Fruit fly (Drosophila melanogaster): ENCODE measurements around the gene CG32579.

Gene CG32579

dm6 chrX:16331562-16332233 is 8.6 kb downstream of the CG32579 start (continued):
- no peak for TF ChIP-seq chn (GFP tag; optimal IDR thresholded peaks at IDR 0.05)
- TF ChIP-seq CG7271 (tag; optimal IDR thresholded peaks at IDR 0.05): no peak
- no peak for TF ChIP-seq CG11696 (GFP tag; IDR thresholded peaks at IDR 0.05)
- TF ChIP-seq CG11247 (GFP tag; IDR thresholded peaks at IDR 0.05): no peak
- no peak for TF ChIP-seq Antp (GFP tag; optimal IDR thresholded peaks at IDR 0.05)
- no peak for TF ChIP-seq Elba2 (GFP tag; optimal IDR thresholded peaks at IDR 0.05)
- no peak for TF ChIP-seq Blimp-1 (GFP tag; optimal IDR thresholded peaks at IDR 0.05)
- no peak for TF ChIP-seq sens (GFP tag)
- no peak for TF ChIP-seq CG8944 (GFP tag; optimal IDR thresholded peaks at IDR 0.05)
- TF ChIP-seq CG6689 (GFP tag; IDR thresholded peaks at IDR 0.05): no peak
- TF ChIP-seq scrt (GFP tag; optimal IDR thresholded peaks at IDR 0.05): no peak
- no peak for TF ChIP-seq CG7786 (GFP tag; optimal IDR thresholded peaks at IDR 0.05)
- TF ChIP-seq fru (optimal IDR thresholded peaks at IDR 0.05): no peak
- TF ChIP-seq CG11560 (tag; IDR thresholded peaks at IDR 0.05): no peak
- TF ChIP-seq zen2 (GFP tag; IDR thresholded peaks at IDR 0.05; ENCODE audit: partially characterized antibody): no peak; the same call in 2 of the 3 replicates
- no peak for TF ChIP-seq Ada2b (GFP tag; IDR thresholded peaks at IDR 0.05)
- TF ChIP-seq klu (GFP tag; IDR thresholded peaks at IDR 0.05): no peak
- no peak for TF ChIP-seq ash1 (GFP tag; optimal IDR thresholded peaks at IDR 0.05)
- no peak for TF ChIP-seq repo (GFP tag; optimal IDR thresholded peaks at IDR 0.05)
- TF ChIP-seq CG1603 (tag; optimal IDR thresholded peaks at IDR 0.05): peak; percentile 59
- no peak for TF ChIP-seq CG32767 (GFP tag; IDR thresholded peaks at IDR 0.05)
- TF ChIP-seq pnt (GFP tag; optimal IDR thresholded peaks at IDR 0.05): no peak
- peak; percentile 5 for TF ChIP-seq phol (tag; optimal IDR thresholded peaks at IDR 0.05)
- TF ChIP-seq CG8290 (GFP tag; optimal IDR thresholded peaks at IDR 0.05): no peak
- no peak for TF ChIP-seq CG8290 (tag; optimal IDR thresholded peaks at IDR 0.05)
- no peak for TF ChIP-seq CG6175 (GFP tag; IDR thresholded peaks at IDR 0.05)
- peak; percentile 51 for TF ChIP-seq gfzf (GFP tag; optimal IDR thresholded peaks at IDR 0.05)
- no peak for TF ChIP-seq Adf1 (GFP tag; IDR thresholded peaks at IDR 0.05)
- no peak for TF ChIP-seq CG10267 (tag; optimal IDR thresholded peaks at IDR 0.05)
- TF ChIP-seq CG15011 (GFP tag; optimal IDR thresholded peaks at IDR 0.05): no peak
- no peak for TF ChIP-seq Jarid2 (GFP tag; optimal IDR thresholded peaks at IDR 0.05)
- no peak for TF ChIP-seq CG2678 (tag; optimal IDR thresholded peaks at IDR 0.05)
- no peak for TF ChIP-seq nom (GFP tag; optimal IDR thresholded peaks at IDR 0.05)
- no peak for TF ChIP-seq zen (tag; optimal IDR thresholded peaks at IDR 0.05)
- TF ChIP-seq Rfx (GFP tag; IDR thresholded peaks at IDR 0.05): peak; percentile 67
- TF ChIP-seq Lhr (GFP tag; optimal IDR thresholded peaks at IDR 0.05): no peak
- TF ChIP-seq fu2 (GFP tag; optimal IDR thresholded peaks at IDR 0.05): no peak
- TF ChIP-seq maf-S (GFP tag; optimal IDR thresholded peaks at IDR 0.05): no peak
- no peak for TF ChIP-seq ac (GFP tag; optimal IDR thresholded peaks at IDR 0.05)
- no peak for TF ChIP-seq lbe (GFP tag; optimal IDR thresholded peaks at IDR 0.05)
- no peak for TF ChIP-seq CG15479 (GFP tag; optimal IDR thresholded peaks at IDR 0.05)
- no peak; the same call in 1 of the 2 replicates for TF ChIP-seq ato (GFP tag; IDR thresholded peaks at IDR 0.05; ENCODE audit: partially characterized antibody)
- TF ChIP-seq chm (GFP tag; IDR thresholded peaks at IDR 0.05): no peak
- no peak for TF ChIP-seq Hr39 (optimal IDR thresholded peaks at IDR 0.05)
- TF ChIP-seq toy (GFP tag; IDR thresholded peaks at IDR 0.05): no peak
- peak; percentile 19 for TF ChIP-seq Ets97D (GFP tag; optimal IDR thresholded peaks at IDR 0.05)
- TF ChIP-seq CG4730 (GFP tag; IDR thresholded peaks at IDR 0.05): no peak
- TF ChIP-seq kay (GFP tag; optimal IDR thresholded peaks at IDR 0.05): no peak
- no peak for TF ChIP-seq lilli (GFP tag; optimal IDR thresholded peaks at IDR 0.05)
- no peak for TF ChIP-seq CG10274 (GFP tag; optimal IDR thresholded peaks at IDR 0.05)
- no peak for TF ChIP-seq Side (GFP tag; optimal IDR thresholded peaks at IDR 0.05)
- no peak for TF ChIP-seq CG16779 (GFP tag; IDR thresholded peaks at IDR 0.05)
